Worm (Caenorhabditis elegans) whole organism, mixed stage, embryonic: ENCODE results near the gene cash-1.

Experiments
- M03D4.4 ChIP-seq: sonication (generic microtip); optimal IDR thresholded peaks from 2 replicates; lab custom pipeline; 2017; ENCODE audit warnings: mild to moderate bottlenecking, missing genetic modification characterization, missing compliant biosample characterization
- bed-3 ChIP-seq: fragments of 200-800 bp; sonication (Bioruptor generic); optimal IDR thresholded peaks from 3 replicates; lab custom pipeline; 2018; ENCODE audit warnings: mild to moderate bottlenecking, missing genetic modification characterization, moderate library complexity, missing compliant biosample characterization
- blmp-1 ChIP-seq: fragments of 150-350 bp; optimal IDR thresholded peaks from 2 replicates; lab custom pipeline; 2014; ENCODE audit warnings: missing biosample characterization, missing genetic modification characterization
- ceh-39 ChIP-seq: fragments of 150-350 bp; optimal IDR thresholded peaks from 2 replicates; lab custom pipeline; 2014; ENCODE audit warnings: missing biosample characterization, missing genetic modification characterization
- ceh-43 ChIP-seq: fragments of 200-800 bp; sonication (Bioruptor generic); optimal IDR thresholded peaks from 2 replicates; lab custom pipeline; 2018; ENCODE audit warnings: mild to moderate bottlenecking, missing genetic modification characterization, moderate library complexity, missing compliant biosample characterization
- ceh-83 ChIP-seq: fragments of 200-800 bp; sonication (Bioruptor generic); optimal IDR thresholded peaks from 2 replicates; lab custom pipeline; 2018; ENCODE audit warnings: mild to moderate bottlenecking, missing genetic modification characterization, missing compliant biosample characterization
- ces-1 ChIP-seq: fragments of 150-350 bp; optimal IDR thresholded peaks from 2 replicates; lab custom pipeline; 2014; ENCODE audit warnings: missing biosample characterization, missing genetic modification reagents, missing genetic modification characterization
- cnd-1 ChIP-seq: fragments of 200-800 bp; sonication (Bioruptor generic); optimal IDR thresholded peaks from 2 replicates; lab custom pipeline; 2018; ENCODE audit warnings: mild to moderate bottlenecking, missing genetic modification characterization, missing compliant biosample characterization
- drap-1 ChIP-seq: fragments of 200-800 bp; sonication (Bioruptor generic); optimal IDR thresholded peaks from 3 replicates; lab custom pipeline; 2018; ENCODE audit warnings: mild to moderate bottlenecking, missing genetic modification characterization, missing compliant biosample characterization
- elt-1 ChIP-seq: sonication (generic microtip); optimal IDR thresholded peaks from 2 replicates; lab custom pipeline; 2017; ENCODE audit warnings: missing genetic modification characterization, mild to moderate bottlenecking, missing compliant biosample characterization, antibody characterized with exemption, moderate library complexity, borderline replicate concordance; ENCODE audit not compliant: insufficient read depth
- elt-3 ChIP-seq: fragments of 150-350 bp; optimal IDR thresholded peaks from 2 replicates; lab custom pipeline; 2014; ENCODE audit warnings: missing biosample characterization, missing genetic modification characterization
- flh-1 ChIP-seq: fragments of 200-800 bp; sonication (Bioruptor generic); optimal IDR thresholded peaks from 2 replicates; lab custom pipeline; 2018; ENCODE audit warnings: mild to moderate bottlenecking, missing genetic modification characterization, moderate library complexity, missing compliant biosample characterization
- ham-2 ChIP-seq: fragments of 200-800 bp; sonication (Bioruptor generic); optimal IDR thresholded peaks from 2 replicates; lab custom pipeline; 2018; ENCODE audit warnings: mild to moderate bottlenecking, missing genetic modification characterization, missing compliant biosample characterization
- hlh-1 ChIP-seq: fragments of 150-350 bp; optimal IDR thresholded peaks from 2 replicates; lab custom pipeline; 2014; ENCODE audit warnings: missing biosample characterization, missing genetic modification reagents, missing genetic modification characterization
- lin-13 ChIP-seq: fragments of 150-350 bp; optimal IDR thresholded peaks from 2 replicates; lab custom pipeline; 2014; ENCODE audit warnings: missing biosample characterization, missing genetic modification characterization
- lin-32 ChIP-seq: fragments of 200-800 bp; sonication (Bioruptor generic); optimal IDR thresholded peaks from 2 replicates; lab custom pipeline; 2018; ENCODE audit warnings: mild to moderate bottlenecking, missing genetic modification characterization, missing compliant biosample characterization
- lsy-2 ChIP-seq: fragments of 150-350 bp; optimal IDR thresholded peaks from 2 replicates; lab custom pipeline; 2014; ENCODE audit warnings: missing biosample characterization, missing genetic modification characterization
- mab-5 ChIP-seq: fragments of 150-350 bp; optimal IDR thresholded peaks from 2 replicates; lab custom pipeline; 2014; ENCODE audit warnings: missing biosample characterization, missing genetic modification characterization
- mep-1 ChIP-seq: fragments of 150-350 bp; optimal IDR thresholded peaks from 2 replicates; lab custom pipeline; 2017; ENCODE audit warnings: missing biosample characterization, missing genetic modification reagents, missing genetic modification characterization, inconsistent platforms
- mls-2 ChIP-seq: sonication (generic microtip); optimal IDR thresholded peaks from 2 replicates; lab custom pipeline; 2016; ENCODE audit warnings: mild to moderate bottlenecking, missing genetic modification characterization, moderate library complexity, missing compliant biosample characterization
- nhr-12 ChIP-seq: fragments of 150-350 bp; optimal IDR thresholded peaks from 2 replicates; lab custom pipeline; 2014; ENCODE audit warnings: missing biosample characterization, missing genetic modification characterization
- nhr-2 ChIP-seq: fragments of 150-350 bp; optimal IDR thresholded peaks from 2 replicates; lab custom pipeline; 2014; ENCODE audit warnings: missing biosample characterization, missing genetic modification characterization
- nhr-237 ChIP-seq: fragments of 150-350 bp; optimal IDR thresholded peaks from 2 replicates; lab custom pipeline; 2014; ENCODE audit warnings: missing biosample characterization, missing genetic modification characterization
- nhr-28 ChIP-seq: fragments of 150-350 bp; optimal IDR thresholded peaks from 2 replicates; lab custom pipeline; 2014; ENCODE audit warnings: missing biosample characterization, missing genetic modification characterization
- nhr-76 ChIP-seq: sonication (generic microtip); optimal IDR thresholded peaks from 2 replicates; lab custom pipeline; 2017; ENCODE audit warnings: missing biosample characterization, missing genetic modification characterization
- pha-4 ChIP-seq: fragments of 150-350 bp; optimal IDR thresholded peaks from 2 replicates; lab custom pipeline; 2018; ENCODE audit warnings: missing biosample characterization, missing genetic modification reagents, missing genetic modification characterization
- sem-2 ChIP-seq: fragments of 200-800 bp; sonication (Bioruptor generic); optimal IDR thresholded peaks from 2 replicates; lab custom pipeline; 2018; ENCODE audit warnings: mild to moderate bottlenecking, missing genetic modification characterization, missing compliant biosample characterization
- snpc-4 ChIP-seq: fragments of 150-350 bp; optimal IDR thresholded peaks from 2 replicates; lab custom pipeline; 2014; ENCODE audit warnings: missing biosample characterization, missing genetic modification characterization
- sptf-1 ChIP-seq: sonication (generic microtip); optimal IDR thresholded peaks from 2 replicates; lab custom pipeline; 2017; ENCODE audit warnings: mild to moderate bottlenecking, missing genetic modification characterization, moderate library complexity, missing compliant biosample characterization
- tbx-8 ChIP-seq: fragments of 200-800 bp; sonication (Bioruptor generic); optimal IDR thresholded peaks from 2 replicates; lab custom pipeline; 2018; ENCODE audit warnings: mild to moderate bottlenecking, missing genetic modification characterization, moderate library complexity, missing compliant biosample characterization
- unc-120 ChIP-seq: sonication (generic microtip); optimal IDR thresholded peaks from 2 replicates; lab custom pipeline; 2017; ENCODE audit warnings: missing genetic modification characterization, missing compliant biosample characterization; ENCODE audit not compliant: poor library complexity, severe bottlenecking
- unc-39 ChIP-seq: fragments of 150-350 bp; optimal IDR thresholded peaks from 2 replicates; lab custom pipeline; 2014; ENCODE audit warnings: missing biosample characterization, missing genetic modification characterization
- unc-62 ChIP-seq: fragments of 150-350 bp; optimal IDR thresholded peaks from 2 replicates; lab custom pipeline; 2014; ENCODE audit warnings: missing biosample characterization, missing genetic modification reagents, missing genetic modification characterization
- zip-8 ChIP-seq: fragments of 150-350 bp; optimal IDR thresholded peaks from 2 replicates; lab custom pipeline; 2014; ENCODE audit warnings: missing biosample characterization, missing genetic modification characterization
- ztf-11 ChIP-seq: fragments of 150-350 bp; optimal IDR thresholded peaks from 2 replicates; lab custom pipeline; 2014; ENCODE audit warnings: missing biosample characterization, missing genetic modification characterization

The cash-1 gene

ce11 chrV:10361830-10362397 lies at the start of gene cash-1:
Gene cash-1 (plus strand): TSS chrV:10362261.
- TF ChIP-seq bed-3 (GFP tag; lab: Kevin White, UChicago), result no peak
- TF ChIP-seq snpc-4, result no peak
- TF ChIP-seq blmp-1 (tag; lab: Kevin White, UChicago), result no peak
- TF ChIP-seq cnd-1, result no peak
- no peak for TF ChIP-seq sem-2
- no peak for TF ChIP-seq elt-1 (tag; lab: Kevin White, UChicago)
- peak; percentile 10 for TF ChIP-seq hlh-1 (tag; lab: Kevin White, UChicago)
- no peak for TF ChIP-seq nhr-76
- no peak for TF ChIP-seq nhr-28 (tag; lab: Kevin White, UChicago)
- peak; percentile 32 for TF ChIP-seq nhr-237 (tag; lab: Kevin White, UChicago)
- no peak for TF ChIP-seq mls-2
- no peak for TF ChIP-seq flh-1 (GFP tag; lab: Kevin White, UChicago)
- no peak for TF ChIP-seq unc-120 (tag; lab: Kevin White, UChicago)
- TF ChIP-seq nhr-12 (tag; lab: Kevin White, UChicago), result no peak
- no peak for TF ChIP-seq ceh-43 (GFP tag; lab: Kevin White, UChicago)
- TF ChIP-seq ces-1, result peak; percentile 89
- TF ChIP-seq nhr-2, result no peak
- no peak for TF ChIP-seq unc-39 (tag; lab: Kevin White, UChicago)
- TF ChIP-seq pha-4, result peak; percentile 18
- TF ChIP-seq ztf-11, result no peak
- no peak for TF ChIP-seq ceh-83 (GFP tag; lab: Kevin White, UChicago)
- TF ChIP-seq tbx-8, result no peak
- TF ChIP-seq elt-3 (tag; lab: Kevin White, UChicago), result no peak
- TF ChIP-seq lin-13 (tag; lab: Kevin White, UChicago), result peak; percentile 23
- peak; percentile 18 for TF ChIP-seq ceh-39 (tag; lab: Kevin White, UChicago)
- peak; percentile 54 for TF ChIP-seq mep-1 (tag; lab: Kevin White, UChicago)
- TF ChIP-seq drap-1 (GFP tag; lab: Kevin White, UChicago), result no peak
- TF ChIP-seq lin-32 (GFP tag; lab: Kevin White, UChicago), result no peak
- TF ChIP-seq zip-8 (tag; lab: Kevin White, UChicago), result no peak
- no peak for TF ChIP-seq sptf-1 (tag; lab: Kevin White, UChicago)
- TF ChIP-seq ham-2, result no peak
- peak; percentile 68 for TF ChIP-seq lsy-2 (tag; lab: Kevin White, UChicago)

ce11 chrV:10313953-10314352 lies 48.1 kb upstream of the cash-1 start, which contains the start of gene gcy-6:
Gene gcy-6 (minus strand): TSS chrV:10314053.
- TF ChIP-seq bed-3 (GFP tag; lab: Kevin White, UChicago) (no peak), hlh-1 (tag; lab: Kevin White, UChicago) (no peak), sptf-1 (tag; lab: Kevin White, UChicago) (no peak), zip-8 (tag; lab: Kevin White, UChicago) (no peak), blmp-1 (tag; lab: Kevin White, UChicago) (no peak), ztf-11 (no peak), drap-1 (GFP tag; lab: Kevin White, UChicago) (no peak), M03D4.4 (tag; lab: Kevin White, UChicago) (no peak), pha-4 (no peak), elt-3 (tag; lab: Kevin White, UChicago) (no peak), lin-13 (tag; lab: Kevin White, UChicago) (no peak), nhr-76 (no peak), mls-2 (no peak), ceh-43 (GFP tag; lab: Kevin White, UChicago) (no peak), ceh-83 (GFP tag; lab: Kevin White, UChicago) (no peak), nhr-28 (tag; lab: Kevin White, UChicago) (no peak)
- TF ChIP-seq, all 35 proteins: peak for 0

ce11 chrV:10314371-10314770 lies 47.7 kb upstream of the cash-1 start, which contains the start of gene trx-2:
Gene trx-2 (plus strand): TSS chrV:10314671.
- TF ChIP-seq nhr-237 (tag; lab: Kevin White, UChicago), result no peak
- TF ChIP-seq elt-1 (tag; lab: Kevin White, UChicago), result no peak
- no peak for TF ChIP-seq ceh-39 (tag; lab: Kevin White, UChicago)
- no peak for TF ChIP-seq hlh-1 (tag; lab: Kevin White, UChicago)
- no peak for TF ChIP-seq tbx-8
- no peak for TF ChIP-seq ceh-43 (GFP tag; lab: Kevin White, UChicago)
- no peak for TF ChIP-seq sem-2
- no peak for TF ChIP-seq ztf-11
- no peak for TF ChIP-seq mls-2
- TF ChIP-seq sptf-1 (tag; lab: Kevin White, UChicago), result no peak
- no peak for TF ChIP-seq unc-39 (tag; lab: Kevin White, UChicago)
- TF ChIP-seq mab-5 (tag; lab: Kevin White, UChicago), result no peak
- TF ChIP-seq unc-62 (GFP tag; lab: Kevin White, UChicago), result no peak
- TF ChIP-seq ceh-83 (GFP tag; lab: Kevin White, UChicago), result no peak
- no peak for TF ChIP-seq zip-8 (tag; lab: Kevin White, UChicago)
- no peak for TF ChIP-seq nhr-12 (tag; lab: Kevin White, UChicago)
- no peak for TF ChIP-seq snpc-4
